Worm (Caenorhabditis elegans) whole organism, young adult: Measurements from ENCODE around the gene Y69E1A.4.

Experiments used
- B0019.2 ChIP-seq: fragments of 200-800 bp; sonication (Bioruptor generic); conservative IDR thresholded peaks from 2 replicates; pipeline ENCODE4 v1.3.6; 2022; ENCODE audit warnings: missing genetic modification reagents, missing genetic modification characterization, missing compliant biosample characterization
- B0336.3 ChIP-seq: fragments of 200-800 bp; sonication (Bioruptor generic); IDR thresholded peaks from 2 replicates; pipeline ENCODE4 v1.3.6; 2022; ENCODE audit warnings: missing genetic modification characterization, missing compliant biosample characterization
- C17E4.6 ChIP-seq: fragments of 200-800 bp; sonication (Bioruptor generic); IDR thresholded peaks from 2 replicates; pipeline ENCODE4 v1.3.6; 2022; ENCODE audit warnings: missing genetic modification reagents, missing genetic modification characterization, missing compliant biosample characterization
- F10E7.11 ChIP-seq: sonication (generic microtip); optimal IDR thresholded peaks from 2 replicates; lab custom pipeline; 2017; ENCODE audit warnings: mild to moderate bottlenecking, missing genetic modification characterization, moderate library complexity, missing compliant biosample characterization
- F33H1.4 ChIP-seq: fragments of 200-800 bp; sonication (Bioruptor generic); IDR thresholded peaks from 2 replicates; pipeline ENCODE4 v1.3.6; 2022; ENCODE audit warnings: missing genetic modification reagents, missing genetic modification characterization, missing compliant biosample characterization
- F52B5.7 ChIP-seq: sonication (generic microtip); optimal IDR thresholded peaks from 2 replicates; lab custom pipeline; 2016; ENCODE audit warnings: mild to moderate bottlenecking, missing genetic modification characterization, missing compliant biosample characterization
- T26A5.8 ChIP-seq: sonication (generic microtip); optimal IDR thresholded peaks from 2 replicates; lab custom pipeline; 2016; ENCODE audit warnings: missing genetic modification characterization, missing compliant biosample characterization
- Y53F4B.3 ChIP-seq: fragments of 200-800 bp; sonication (Bioruptor generic); IDR thresholded peaks from 2 replicates; pipeline ENCODE4 v1.3.6; 2022; ENCODE audit warnings: missing genetic modification reagents, missing genetic modification characterization, missing compliant biosample characterization
- Y56A3A.18 ChIP-seq: fragments of 200-800 bp; sonication (Bioruptor generic); IDR thresholded peaks from 2 replicates; pipeline ENCODE4 v1.3.6; 2022; ENCODE audit warnings: missing genetic modification reagents, missing genetic modification characterization, missing compliant biosample characterization
- Y95B8A.8 ChIP-seq: fragments of 200-800 bp; sonication (Bioruptor generic); IDR thresholded peaks from 2 replicates; pipeline ENCODE4 v1.3.6; 2022; ENCODE audit warnings: missing genetic modification reagents, missing genetic modification characterization, missing compliant biosample characterization
- ZK185.1 ChIP-seq: sonication (generic microtip); optimal IDR thresholded peaks from 2 replicates; lab custom pipeline; 2016; ENCODE audit warnings: mild to moderate bottlenecking, missing genetic modification characterization, missing compliant biosample characterization; ENCODE audit not compliant: poor library complexity, severe bottlenecking
- atf-7 ChIP-seq: sonication (generic microtip); optimal IDR thresholded peaks from 2 replicates; lab custom pipeline; 2017; ENCODE audit warnings: mild to moderate bottlenecking, missing genetic modification characterization, missing compliant biosample characterization
- attf-5 ChIP-seq: fragments of 200-800 bp; sonication (Bioruptor generic); optimal IDR thresholded peaks from 2 replicates; lab custom pipeline; 2018; ENCODE audit warnings: mild to moderate bottlenecking, missing genetic modification characterization, missing compliant biosample characterization
- attf-6 ChIP-seq: fragments of 200-800 bp; sonication (Bioruptor generic); IDR thresholded peaks from 2 replicates; pipeline ENCODE4 v1.3.6; 2022; ENCODE audit warnings: missing genetic modification reagents, missing genetic modification characterization, missing compliant biosample characterization
- bed-1 ChIP-seq: fragments of 200-800 bp; sonication (Bioruptor generic); IDR thresholded peaks from 2 replicates; pipeline ENCODE4 v1.3.6; 2022; ENCODE audit warnings: missing genetic modification reagents, missing genetic modification characterization, missing compliant biosample characterization
- cebp-2 ChIP-seq: fragments of 200-800 bp; sonication (Bioruptor generic); IDR thresholded peaks from 2 replicates; pipeline ENCODE4 v1.3.6; 2022; ENCODE audit warnings: missing genetic modification characterization, missing compliant biosample characterization
- ceh-100 ChIP-seq: fragments of 200-800 bp; sonication (Bioruptor generic); IDR thresholded peaks from 2 replicates; pipeline ENCODE4 v1.3.6; 2022; ENCODE audit warnings: missing genetic modification reagents, missing genetic modification characterization, missing compliant biosample characterization
- ceh-27 ChIP-seq: fragments of 200-800 bp; sonication (Bioruptor generic); optimal IDR thresholded peaks from 2 replicates; lab custom pipeline; 2018; ENCODE audit warnings: mild to moderate bottlenecking, missing genetic modification characterization, moderate library complexity, missing compliant biosample characterization
- ceh-91 ChIP-seq: fragments of 200-800 bp; sonication (Bioruptor generic); IDR thresholded peaks from 2 replicates; pipeline ENCODE4 v1.3.6; 2022; ENCODE audit warnings: missing genetic modification reagents, missing genetic modification characterization, missing compliant biosample characterization
- dox-1 ChIP-seq: fragments of 200-800 bp; sonication (Bioruptor generic); IDR thresholded peaks from 2 replicates; pipeline ENCODE4 v1.3.6; 2022; ENCODE audit warnings: missing genetic modification reagents, missing genetic modification characterization, missing compliant biosample characterization
- ekl-4 ChIP-seq: fragments of 200-800 bp; sonication (Bioruptor generic); IDR thresholded peaks from 2 replicates; pipeline ENCODE4 v1.3.6; 2022; ENCODE audit warnings: missing genetic modification reagents, missing genetic modification characterization, missing compliant biosample characterization
- hmg-1.2 ChIP-seq: fragments of 200-800 bp; sonication (Bioruptor generic); IDR thresholded peaks from 2 replicates; pipeline ENCODE4 v1.3.6; 2022; ENCODE audit warnings: missing genetic modification reagents, missing genetic modification characterization, missing compliant biosample characterization
- hsf-1 ChIP-seq: fragments of 200-800 bp; sonication (Bioruptor generic); IDR thresholded peaks from 2 replicates; pipeline ENCODE4 v1.3.6; 2022; ENCODE audit warnings: missing genetic modification reagents, missing genetic modification characterization, missing compliant biosample characterization
- let-526 ChIP-seq: fragments of 200-800 bp; sonication (Bioruptor generic); IDR thresholded peaks from 2 replicates; pipeline ENCODE4 v1.3.6; 2022; ENCODE audit warnings: missing genetic modification reagents, missing genetic modification characterization, missing compliant biosample characterization
- lin-40 ChIP-seq: sonication (generic microtip); optimal IDR thresholded peaks from 2 replicates; lab custom pipeline; 2016; ENCODE audit warnings: missing genetic modification characterization, mild to moderate bottlenecking, missing compliant biosample characterization, missing genotype, missing genetic modification reagents
- lsy-27 ChIP-seq: sonication (generic microtip); optimal IDR thresholded peaks from 2 replicates; lab custom pipeline; 2017; ENCODE audit warnings: missing genetic modification characterization, mild to moderate bottlenecking, missing compliant biosample characterization, antibody characterized with exemption, missing genotype, borderline replicate concordance; ENCODE audit not compliant: insufficient read depth
- madf-3 ChIP-seq: fragments of 200-800 bp; sonication (Bioruptor generic); IDR thresholded peaks from 2 replicates; pipeline ENCODE4 v1.3.6; 2022; ENCODE audit warnings: missing genetic modification reagents, missing genetic modification characterization, missing compliant biosample characterization
- madf-6 ChIP-seq: fragments of 200-800 bp; sonication (Bioruptor generic); IDR thresholded peaks from 2 replicates; pipeline ENCODE4 v1.3.6; 2022; ENCODE audit warnings: missing genetic modification reagents, missing genetic modification characterization, missing compliant biosample characterization
- mcd-1 ChIP-seq: fragments of 200-800 bp; sonication (Bioruptor generic); IDR thresholded peaks from 2 replicates; pipeline ENCODE4 v1.3.6; 2022; ENCODE audit warnings: missing genetic modification reagents, missing genetic modification characterization, missing compliant biosample characterization
- mes-4 ChIP-seq: sonication (generic microtip); optimal IDR thresholded peaks from 2 replicates; lab custom pipeline; 2016; ENCODE audit warnings: missing genotype, missing genetic modification characterization, missing compliant biosample characterization
- nfyb-1 ChIP-seq: fragments of 200-800 bp; sonication (Bioruptor generic); IDR thresholded peaks from 2 replicates; pipeline ENCODE4 v1.3.6; 2022; ENCODE audit warnings: missing genetic modification reagents, missing genetic modification characterization, missing compliant biosample characterization
- nhr-80 ChIP-seq: sonication (generic microtip); optimal IDR thresholded peaks from 2 replicates; lab custom pipeline; 2016; ENCODE audit warnings: missing genetic modification characterization, missing compliant biosample characterization
- pbrm-1 ChIP-seq: fragments of 200-800 bp; sonication (Bioruptor generic); IDR thresholded peaks from 2 replicates; pipeline ENCODE4 v1.3.6; 2022; ENCODE audit warnings: missing genetic modification reagents, missing genetic modification characterization, missing compliant biosample characterization
- rpc-1 ChIP-seq, 2 experiments: fragments of 150-350 bp in 1 of 2; sonication (generic microtip) in 1 of 2; optimal IDR thresholded peaks; 2 replicates each; lab custom pipeline; 2014 to 2018; ENCODE audit warnings: missing biosample characterization in 1 of 2, missing genetic modification characterization in 1 of 2, missing genetic modification reagents in 1 of 2, missing genotype in 1 of 2
- snpc-1.1 ChIP-seq: sonication (generic microtip); optimal IDR thresholded peaks from 2 replicates; lab custom pipeline; 2017; ENCODE audit warnings: missing genetic modification characterization, mild to moderate bottlenecking, missing compliant biosample characterization, antibody characterized with exemption, moderate library complexity, missing genotype, missing genetic modification reagents; ENCODE audit not compliant: insufficient read depth
- snpc-1.3 ChIP-seq: sonication (generic microtip); optimal IDR thresholded peaks from 2 replicates; lab custom pipeline; 2017; ENCODE audit warnings: missing genetic modification characterization, mild to moderate bottlenecking, missing compliant biosample characterization, antibody characterized with exemption, moderate library complexity, missing genotype, missing genetic modification reagents; ENCODE audit not compliant: insufficient read depth
- snpc-4 ChIP-seq, 5 experiments: fragments of 150-350 bp in 1 of 5; sonication (generic microtip) in 4 of 5; optimal IDR thresholded peaks; 2 replicates each; lab custom pipeline; 2014 to 2018; ENCODE audit warnings: missing genetic modification characterization in 5 of 5, missing biosample characterization in 3 of 5, antibody characterized with exemption in 2 of 5, mild to moderate bottlenecking in 2 of 5, missing compliant biosample characterization in 2 of 5, missing genotype in 2 of 5, moderate library complexity in 2 of 5, missing genetic modification reagents in 1 of 5
- somi-1 ChIP-seq: fragments of 200-800 bp; sonication (Bioruptor generic); optimal IDR thresholded peaks from 2 replicates; lab custom pipeline; 2018; ENCODE audit warnings: mild to moderate bottlenecking, missing genetic modification characterization, missing compliant biosample characterization
- unc-62 ChIP-seq: fragments of 150-350 bp; optimal IDR thresholded peaks from 2 replicates; lab custom pipeline; 2014; ENCODE audit warnings: missing biosample characterization, missing genetic modification reagents, missing genetic modification characterization
- ztf-18 ChIP-seq: sonication (generic microtip); optimal IDR thresholded peaks from 2 replicates; lab custom pipeline; 2016; ENCODE audit warnings: missing genotype, mild to moderate bottlenecking, missing genetic modification characterization, missing compliant biosample characterization
- ztf-26 ChIP-seq: sonication (generic microtip); optimal IDR thresholded peaks from 2 replicates; lab custom pipeline; 2017; ENCODE audit warnings: missing genetic modification characterization, missing compliant biosample characterization
- ztf-28 ChIP-seq: fragments of 200-800 bp; sonication (Bioruptor generic); IDR thresholded peaks from 2 replicates; pipeline ENCODE4 v1.3.6; 2022; ENCODE audit warnings: missing genetic modification reagents, missing genetic modification characterization, missing compliant biosample characterization

Y69E1A.4 gene

DNA sequence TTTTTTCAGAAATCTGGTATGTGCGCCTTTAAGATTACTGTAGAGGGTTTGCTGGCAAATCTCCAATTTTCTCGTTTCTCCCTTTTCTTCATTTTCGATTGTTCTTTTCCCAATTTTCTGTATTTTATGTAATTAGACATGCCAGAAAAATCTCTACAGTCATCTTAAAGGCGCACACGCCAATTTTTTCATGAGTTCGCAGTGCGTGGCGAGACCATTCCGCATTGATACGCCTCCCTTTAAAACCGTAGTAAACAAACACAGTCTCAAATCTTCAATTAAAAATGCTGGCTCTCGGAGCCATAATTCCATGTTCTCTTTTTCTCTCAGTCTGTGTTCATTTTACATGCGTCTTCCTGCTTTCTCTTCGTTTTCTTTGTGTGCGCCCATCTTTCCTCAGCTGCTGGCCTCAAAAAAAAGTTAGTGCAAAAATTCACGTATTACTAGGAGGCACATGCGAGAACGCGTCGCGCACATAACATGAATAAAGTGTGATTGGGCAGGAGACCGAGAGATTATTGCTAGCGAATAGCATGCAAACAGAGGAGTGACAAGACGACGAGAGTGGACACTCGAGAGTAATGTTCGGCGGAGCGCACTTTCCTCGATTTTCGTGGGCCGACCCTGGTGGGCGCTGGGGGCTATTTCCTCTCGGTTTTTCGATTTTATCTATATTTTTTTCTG, 36.0 kb upstream of the Y69E1A.4 start (continued):
- TF ChIP-seq pbrm-1 (GFP tag; lab: Robert Waterston, UW) (0 out of 2 replicates have a peak, but pooled peaks have one; percentile 32), T26A5.8 (no peak), B0019.2 (no peak), unc-62 (GFP tag; lab: Kevin White, UChicago) (no peak), F33H1.4 (peak; percentile 92), ztf-26 (tag; lab: Kevin White, UChicago) (peak; percentile 59), B0336.3 (GFP tag; lab: Robert Waterston, UW) (peak; percentile 74), Y95B8A.8 (GFP tag; lab: Robert Waterston, UW) (no peak), ceh-91 (GFP tag; lab: Robert Waterston, UW) (peak; percentile 68), ztf-18 (tag; lab: Kevin White, UChicago) (peak; percentile 64), snpc-1.3 (tag; lab: Kevin White, UChicago) (no peak), ceh-100 (GFP tag; lab: Robert Waterston, UW) (no peak), madf-6 (GFP tag; lab: Robert Waterston, UW) (peak; percentile 96), nhr-80 (tag; lab: Kevin White, UChicago) (peak; percentile 83), ekl-4 (GFP tag; lab: Robert Waterston, UW) (peak; percentile 43), snpc-4 (GFP tag; optimal IDR thresholded peaks at IDR 0.05; lab: Kevin White, UChicago) (no peak), snpc-4 (tag; optimal IDR thresholded peaks at IDR 0.05; lab: Kevin White, UChicago) (peak in 3 of 4 experiments; percentile 29 to 65 (median 39)), hmg-1.2 (GFP tag; lab: Robert Waterston, UW) (peak; percentile 91), F52B5.7 (tag; lab: Kevin White, UChicago) (no peak), bed-1 (GFP tag; lab: Robert Waterston, UW) (no peak), Y56A3A.18 (no peak), F10E7.11 (no peak), attf-6 (GFP tag; lab: Robert Waterston, UW) (no peak), C17E4.6 (GFP tag; lab: Robert Waterston, UW) (no peak), lsy-27 (tag; lab: Kevin White, UChicago) (no peak), snpc-1.1 (tag; lab: Kevin White, UChicago) (no peak), ceh-27 (GFP tag; lab: Kevin White, UChicago) (peak; percentile 87), let-526 (GFP tag; lab: Robert Waterston, UW) (no peak), ztf-28 (GFP tag; lab: Robert Waterston, UW) (no peak), atf-7 (tag; lab: Kevin White, UChicago) (no peak)

DNA sequence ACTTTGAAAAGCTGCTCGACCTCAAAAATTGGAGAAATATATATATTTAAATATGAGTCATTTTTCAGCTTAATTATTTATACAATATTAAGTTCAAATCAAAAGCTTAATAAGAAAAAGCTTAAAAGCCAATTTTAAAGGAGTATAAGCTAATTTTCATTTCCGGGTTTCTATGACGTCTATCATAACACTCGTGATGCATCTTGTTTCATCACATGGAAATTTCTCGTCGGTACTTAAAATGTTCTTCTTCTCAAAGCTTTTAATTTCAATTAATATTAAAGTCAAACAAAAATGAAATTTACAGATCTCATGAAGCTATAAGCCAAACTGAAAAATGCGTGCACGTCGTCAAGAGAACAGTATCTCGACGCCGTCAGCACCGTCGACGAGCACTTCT, 35.3 kb upstream of the Y69E1A.4 start, which contains the start of gene rbr-2:
TSS of gene rbr-2 (plus strand) at position 301 of the 400 bp plus-strand sequence.
- TF ChIP-seq ztf-28 (GFP tag; lab: Robert Waterston, UW): no peak
- no peak for TF ChIP-seq Y53F4B.3 (GFP tag; lab: Robert Waterston, UW)
- TF ChIP-seq mes-4 (tag; lab: Kevin White, UChicago): no peak
- TF ChIP-seq cebp-2 (GFP tag; lab: Robert Waterston, UW): no peak
- TF ChIP-seq F10E7.11: no peak
- TF ChIP-seq pbrm-1 (GFP tag; lab: Robert Waterston, UW): no peak

DNA sequence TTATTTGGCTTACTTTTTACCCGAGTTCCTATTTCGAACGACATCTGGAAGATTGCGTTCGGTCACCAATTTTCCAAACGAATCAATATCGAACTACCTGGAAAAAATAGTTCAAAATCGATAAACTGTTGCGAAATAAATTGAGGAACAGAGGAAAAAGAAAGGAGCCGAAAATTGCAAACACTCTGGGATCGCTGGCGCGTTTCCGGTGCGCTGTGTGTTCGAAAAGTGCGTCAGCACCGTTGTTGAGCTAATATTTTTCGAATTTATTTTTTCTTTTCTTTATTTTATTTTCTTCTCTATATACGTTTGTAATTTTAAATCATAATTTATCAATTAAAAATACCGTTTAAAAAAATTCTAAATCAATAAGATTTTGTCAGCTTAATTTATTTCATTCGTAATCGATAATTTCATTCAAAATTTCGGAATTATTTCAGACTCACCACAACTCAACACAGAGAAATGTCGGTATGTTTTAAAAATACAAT, 21.9 kb upstream of the Y69E1A.4 start, which contains the start of the genes dnc-1 and lsm-7:
TSS of gene dnc-1 (minus strand) at position 142 of the 491 bp plus-strand sequence.
TSS of gene lsm-7 (plus strand) at position 441 of the 491 bp plus-strand sequence.
- TF ChIP-seq nfyb-1 (GFP tag; lab: Robert Waterston, UW) (peak; percentile 56), lin-40 (tag; lab: Kevin White, UChicago) (peak; percentile 26), rpc-1 (optimal IDR thresholded peaks at IDR 0.05; lab: Kevin White, UChicago) (no peak), rpc-1 (tag; optimal IDR thresholded peaks at IDR 0.05; lab: Kevin White, UChicago) (no peak), nhr-80 (tag; lab: Kevin White, UChicago) (peak; percentile 67), somi-1 (peak; percentile 52), dox-1 (peak; percentile 85), hsf-1 (GFP tag; lab: Robert Waterston, UW) (no peak), lsy-27 (tag; lab: Kevin White, UChicago) (no peak), attf-5 (GFP tag; lab: Kevin White, UChicago) (peak; percentile 96), mcd-1 (peak; percentile 65), ZK185.1 (tag; lab: Kevin White, UChicago) (peak; percentile 53), ceh-27 (GFP tag; lab: Kevin White, UChicago) (peak; percentile 3), madf-3 (GFP tag; lab: Robert Waterston, UW) (no peak)
